Worm (Caenorhabditis elegans) whole organism, L1 larva: Measurements from ENCODE around the gene dhs-19.

Experiments used
- C04F5.9 ChIP-seq: sonication (generic microtip); optimal IDR thresholded peaks from 2 replicates; lab custom pipeline; 2016; ENCODE audit warnings: missing genetic modification characterization, missing compliant biosample characterization
- C16A3.4 ChIP-seq: fragments of 150-350 bp; optimal IDR thresholded peaks from 2 replicates; lab custom pipeline; 2014; ENCODE audit warnings: missing biosample characterization, missing genetic modification characterization
- C34B4.2 ChIP-seq: sonication (generic microtip); optimal IDR thresholded peaks from 2 replicates; lab custom pipeline; 2017; ENCODE audit warnings: mild to moderate bottlenecking, missing genetic modification characterization, missing compliant biosample characterization
- F16B12.6 ChIP-seq: fragments of 150-350 bp; optimal IDR thresholded peaks from 2 replicates; lab custom pipeline; 2014; ENCODE audit warnings: missing biosample characterization, missing genetic modification characterization
- blmp-1 ChIP-seq: fragments of 150-350 bp; optimal IDR thresholded peaks from 2 replicates; lab custom pipeline; 2014; ENCODE audit warnings: missing biosample characterization, missing genetic modification characterization
- ceh-82 ChIP-seq, 3 experiments: fragments of 150-350 bp in 1 of 3; sonication (generic microtip) in 2 of 3; optimal IDR thresholded peaks; 2 replicates each; lab custom pipeline; 2014 to 2017; ENCODE audit warnings: missing biosample characterization in 3 of 3, missing genetic modification characterization in 3 of 3
- ceh-88 ChIP-seq: fragments of 200-800 bp; sonication (Bioruptor generic); IDR thresholded peaks from 2 replicates; pipeline ENCODE4 v1.3.6; 2022; ENCODE audit warnings: missing genetic modification characterization, missing compliant biosample characterization
- ceh-90 ChIP-seq: sonication (generic microtip); optimal IDR thresholded peaks from 2 replicates; lab custom pipeline; 2016; ENCODE audit warnings: missing genetic modification characterization, missing compliant biosample characterization
- ces-1 ChIP-seq: fragments of 150-350 bp; optimal IDR thresholded peaks from 2 replicates; lab custom pipeline; 2014; ENCODE audit warnings: missing biosample characterization, missing genetic modification reagents, missing genetic modification characterization
- dsc-1 ChIP-seq: sonication (generic microtip); optimal IDR thresholded peaks from 2 replicates; lab custom pipeline; 2016; ENCODE audit warnings: mild to moderate bottlenecking, missing genetic modification characterization, missing compliant biosample characterization
- efl-1 ChIP-seq, 4 experiments: fragments of 150-350 bp; optimal IDR thresholded peaks in 3 of 4; peaks in 1 of 4; 1 replicate in 1 of 4; 2 replicates in 3 of 4; lab custom pipeline; 2014; ENCODE audit warnings: missing biosample characterization in 2 of 4, missing genetic modification characterization in 2 of 4, missing genetic modification reagents in 2 of 4
- egl-13 ChIP-seq: sonication (generic microtip); optimal IDR thresholded peaks from 2 replicates; lab custom pipeline; 2016; ENCODE audit warnings: missing genotype, missing genetic modification reagents, missing genetic modification characterization, missing compliant biosample characterization
- elt-3 ChIP-seq, 6 experiments: fragments of 150-350 bp in 1 of 6; sonication (generic microtip); optimal IDR thresholded peaks; 2 replicates each; lab custom pipeline; 2017 to 2018; ENCODE audit warnings: missing biosample characterization in 6 of 6, missing genetic modification characterization in 6 of 6, inconsistent platforms in 1 of 6
- ets-5 ChIP-seq: fragments of 200-800 bp; sonication (Bioruptor generic); IDR thresholded peaks from 2 replicates; pipeline ENCODE4 v1.3.6; 2022; ENCODE audit warnings: missing genetic modification characterization, missing compliant biosample characterization
- fkh-8 ChIP-seq: sonication (generic microtip); optimal IDR thresholded peaks from 2 replicates; lab custom pipeline; 2016; ENCODE audit warnings: mild to moderate bottlenecking, missing genetic modification characterization, missing compliant biosample characterization
- fos-1 ChIP-seq: fragments of 150-350 bp; optimal IDR thresholded peaks from 2 replicates; lab custom pipeline; 2014; ENCODE audit warnings: missing biosample characterization, missing genetic modification characterization
- hlh-17 ChIP-seq: fragments of 200-800 bp; sonication (Bioruptor generic); optimal IDR thresholded peaks from 2 replicates; lab custom pipeline; 2018; ENCODE audit warnings: missing genetic modification characterization, mild to moderate bottlenecking, missing compliant biosample characterization, moderate library complexity, borderline replicate concordance
- hlh-4 ChIP-seq: sonication (generic microtip); optimal IDR thresholded peaks from 2 replicates; lab custom pipeline; 2016; ENCODE audit warnings: mild to moderate bottlenecking, missing genetic modification characterization, missing compliant biosample characterization
- irx-1 ChIP-seq: sonication (generic microtip); optimal IDR thresholded peaks from 2 replicates; lab custom pipeline; 2016; ENCODE audit warnings: missing genetic modification characterization, missing compliant biosample characterization
- isw-1 ChIP-seq: fragments of 200-800 bp; sonication (Bioruptor generic); IDR thresholded peaks from 2 replicates; pipeline ENCODE4 v1.3.6; 2022; ENCODE audit warnings: missing genetic modification characterization, missing compliant biosample characterization
- lin-15B ChIP-seq: fragments of 150-350 bp; sonication (generic microtip); optimal IDR thresholded peaks from 3 replicates; lab custom pipeline; 2014; ENCODE audit warnings: missing biosample characterization, missing genetic modification characterization
- lir-3 ChIP-seq: sonication (generic microtip); optimal IDR thresholded peaks from 2 replicates; lab custom pipeline; 2016; ENCODE audit warnings: mild to moderate bottlenecking, missing genetic modification characterization, moderate library complexity, missing compliant biosample characterization; ENCODE audit not compliant: poor library complexity
- mab-9 ChIP-seq: fragments of 200-800 bp; sonication (Bioruptor generic); IDR thresholded peaks from 2 replicates; pipeline ENCODE4 v1.3.6; 2022; ENCODE audit warnings: missing genetic modification reagents, missing genetic modification characterization, missing compliant biosample characterization
- mdl-1 ChIP-seq, 2 experiments: fragments of 150-350 bp; optimal IDR thresholded peaks; 2 replicates each; lab custom pipeline; 2014 to 2017; ENCODE audit warnings: missing biosample characterization in 2 of 2, missing genetic modification characterization in 2 of 2, inconsistent platforms in 1 of 2
- mef-2 ChIP-seq: fragments of 150-350 bp; optimal IDR thresholded peaks from 2 replicates; lab custom pipeline; 2014; ENCODE audit warnings: missing biosample characterization, missing genetic modification characterization
- nhr-12 ChIP-seq: sonication (generic microtip); optimal IDR thresholded peaks from 2 replicates; lab custom pipeline; 2017; ENCODE audit warnings: missing biosample characterization, missing genetic modification characterization
- nhr-19 ChIP-seq: fragments of 200-800 bp; sonication (Bioruptor generic); conservative IDR thresholded peaks from 2 replicates; pipeline ENCODE4 v1.3.6; 2022; ENCODE audit warnings: missing genetic modification characterization, missing compliant biosample characterization
- nhr-20 ChIP-seq: sonication (generic microtip); optimal IDR thresholded peaks from 2 replicates; lab custom pipeline; 2016; ENCODE audit warnings: mild to moderate bottlenecking, missing genetic modification characterization, missing compliant biosample characterization
- nhr-237 ChIP-seq: fragments of 150-350 bp; optimal IDR thresholded peaks from 2 replicates; lab custom pipeline; 2014; ENCODE audit warnings: missing biosample characterization, missing genetic modification characterization
- nhr-28 ChIP-seq: fragments of 150-350 bp; optimal IDR thresholded peaks from 2 replicates; lab custom pipeline; 2014; ENCODE audit warnings: missing biosample characterization, missing genetic modification characterization
- nhr-47 ChIP-seq: sonication (generic microtip); optimal IDR thresholded peaks from 2 replicates; lab custom pipeline; 2016; ENCODE audit warnings: mild to moderate bottlenecking, missing genetic modification characterization, moderate library complexity, missing compliant biosample characterization
- nhr-77 ChIP-seq: fragments of 150-350 bp; optimal IDR thresholded peaks from 2 replicates; lab custom pipeline; 2014; ENCODE audit warnings: missing biosample characterization, missing genetic modification characterization
- nhr-84 ChIP-seq: sonication (generic microtip); optimal IDR thresholded peaks from 2 replicates; lab custom pipeline; 2017; ENCODE audit warnings: missing biosample characterization, missing genetic modification characterization
- nhr-85 ChIP-seq: sonication (generic microtip); peaks from one replicate; lab custom pipeline; 2016; ENCODE audit warnings: missing genetic modification characterization, inconsistent platforms, missing compliant biosample characterization
- nhr-90 ChIP-seq: sonication (generic microtip); optimal IDR thresholded peaks from 2 replicates; lab custom pipeline; 2016; ENCODE audit warnings: mild to moderate bottlenecking, missing genetic modification characterization, missing compliant biosample characterization; ENCODE audit not compliant: poor library complexity
- pqm-1 ChIP-seq: sonication (generic microtip); optimal IDR thresholded peaks from 3 replicates; lab custom pipeline; 2017; ENCODE audit warnings: missing biosample characterization, missing genetic modification characterization
- rnt-1 ChIP-seq: sonication (generic microtip); optimal IDR thresholded peaks from 2 replicates; lab custom pipeline; 2016; ENCODE audit warnings: mild to moderate bottlenecking, missing genetic modification characterization, moderate library complexity, missing compliant biosample characterization
- skn-1 ChIP-seq: fragments of 150-350 bp; optimal IDR thresholded peaks from 2 replicates; lab custom pipeline; 2014; ENCODE audit warnings: missing biosample characterization, missing genetic modification characterization
- swsn-7 ChIP-seq: sonication (generic microtip); optimal IDR thresholded peaks from 2 replicates; lab custom pipeline; 2016; ENCODE audit warnings: missing genetic modification characterization, missing compliant biosample characterization
- tbx-2 ChIP-seq: sonication (generic microtip); optimal IDR thresholded peaks from 2 replicates; lab custom pipeline; 2016; ENCODE audit warnings: missing genetic modification characterization, missing compliant biosample characterization
- tlp-1 ChIP-seq: fragments of 150-350 bp; optimal IDR thresholded peaks from 2 replicates; lab custom pipeline; 2014; ENCODE audit warnings: missing biosample characterization, missing genetic modification characterization
- unc-30 ChIP-seq: sonication (generic microtip); optimal IDR thresholded peaks from 2 replicates; lab custom pipeline; 2017; ENCODE audit warnings: missing biosample characterization, missing genetic modification characterization
- unc-62 ChIP-seq: fragments of 150-350 bp; optimal IDR thresholded peaks from 2 replicates; lab custom pipeline; 2014; ENCODE audit warnings: missing biosample characterization, missing genetic modification reagents, missing genetic modification characterization
- vab-15 ChIP-seq: sonication (generic microtip); optimal IDR thresholded peaks from 2 replicates; lab custom pipeline; 2017; ENCODE audit warnings: missing genotype, mild to moderate bottlenecking, missing genetic modification characterization, missing compliant biosample characterization
- zag-1 ChIP-seq: fragments of 150-350 bp; optimal IDR thresholded peaks from 2 replicates; lab custom pipeline; 2014; ENCODE audit warnings: missing biosample characterization, missing genetic modification characterization
- ztf-11 ChIP-seq, 2 experiments: sonication (generic microtip); optimal IDR thresholded peaks; 2 replicates each; lab custom pipeline; 2016 to 2017; ENCODE audit warnings: missing genetic modification characterization in 2 of 2, missing biosample characterization in 1 of 2, missing compliant biosample characterization in 1 of 2

dhs-19 gene

ce11 chrV:11496283-11496682, 6.0 kb upstream of the dhs-19 start, which contains the start of gene htrl-1:
htrl-1 (minus strand) TSS chrV:11496383.
- no peak for TF ChIP-seq vab-15 (tag; lab: Kevin White, UChicago)
- no peak for TF ChIP-seq irx-1 (tag; lab: Kevin White, UChicago)
- TF ChIP-seq elt-3 (tag; optimal IDR thresholded peaks at IDR 0.05; lab: Kevin White, UChicago): no peak
- TF ChIP-seq nhr-85 (tag; lab: Kevin White, UChicago): no peak
- no peak for TF ChIP-seq F16B12.6 (tag; lab: Kevin White, UChicago)
- no peak for TF ChIP-seq nhr-47 (tag; lab: Kevin White, UChicago)
- TF ChIP-seq skn-1 (tag; lab: Kevin White, UChicago): no peak
- no peak for TF ChIP-seq tbx-2 (tag; lab: Kevin White, UChicago)
- TF ChIP-seq ets-5 (GFP tag; lab: Robert Waterston, UW): no peak

ce11 chrV:11492456-11492855, 2.2 kb upstream of the dhs-19 start, which contains the start of gene T11F9.21:
T11F9.21 (plus strand) TSS chrV:11492756.
- TF ChIP-seq rnt-1 (tag; lab: Kevin White, UChicago): no peak
- no peak for TF ChIP-seq ztf-11 (tag; optimal IDR thresholded peaks at IDR 0.05; lab: Kevin White, UChicago)
- TF ChIP-seq isw-1: no peak
- TF ChIP-seq egl-13 (tag; lab: Kevin White, UChicago): no peak
- no peak for TF ChIP-seq lir-3 (tag; lab: Kevin White, UChicago)
- no peak for TF ChIP-seq nhr-237 (tag; lab: Kevin White, UChicago)
- no peak for TF ChIP-seq ces-1
- no peak for TF ChIP-seq mef-2
- TF ChIP-seq C34B4.2: no peak
- TF ChIP-seq C04F5.9 (tag; lab: Kevin White, UChicago): no peak
- no peak for TF ChIP-seq lin-15B (tag; lab: Kevin White, UChicago)
- no peak for TF ChIP-seq mab-9 (GFP tag; lab: Robert Waterston, UW)
- TF ChIP-seq efl-1 (optimal IDR thresholded peaks at IDR 0.05; lab: Kevin White, UChicago): no peak
- TF ChIP-seq efl-1 (GFP tag; optimal IDR thresholded peaks at IDR 0.05 in 1 of 2; lab: Kevin White, UChicago): no peak
- TF ChIP-seq tlp-1: no peak

- no peak for TF ChIP-seq F16B12.6 (tag; lab: Kevin White, UChicago)
- no peak for TF ChIP-seq fos-1 (tag; lab: Kevin White, UChicago)
- no peak for TF ChIP-seq lin-15B (tag; lab: Kevin White, UChicago)
- TF ChIP-seq fkh-8 (tag; lab: Kevin White, UChicago): no peak
- no peak for TF ChIP-seq nhr-28 (tag; lab: Kevin White, UChicago)
- no peak for TF ChIP-seq nhr-20 (tag; lab: Kevin White, UChicago)
- TF ChIP-seq nhr-85 (tag; lab: Kevin White, UChicago): no peak
- TF ChIP-seq nhr-12: no peak
- TF ChIP-seq hlh-4: no peak
- no peak for TF ChIP-seq skn-1 (tag; lab: Kevin White, UChicago)
- no peak for TF ChIP-seq ceh-88 (GFP tag; lab: Robert Waterston, UW)
Measured at ce11 chrV:11488288-11488687, 2.0 kb downstream of the dhs-19 start.

- TF ChIP-seq nhr-90 (no peak), swsn-7 (tag; lab: Kevin White, UChicago) (no peak)
Measured at ce11 chrV:11486680-11487079, 3.6 kb downstream of the dhs-19 start, which contains the start of gene T11F9.10. T11F9.10 (plus strand) TSS chrV:11486980.

ce11 chrV:11485558-11485957, 4.7 kb downstream of the dhs-19 start, which contains the start of gene srh-1:
srh-1 (plus strand) TSS chrV:11485858.
- no peak for TF ChIP-seq nhr-90
- TF ChIP-seq nhr-84 (tag; lab: Kevin White, UChicago): no peak
- no peak for TF ChIP-seq dsc-1
- TF ChIP-seq unc-62: no peak
- TF ChIP-seq pqm-1 (tag; lab: Kevin White, UChicago): no peak
- TF ChIP-seq unc-30: no peak
- no peak for TF ChIP-seq nhr-19 (GFP tag; lab: Robert Waterston, UW)
- TF ChIP-seq irx-1 (tag; lab: Kevin White, UChicago): no peak
- TF ChIP-seq C16A3.4 (tag; lab: Kevin White, UChicago): no peak
- TF ChIP-seq nhr-12: no peak
- no peak for TF ChIP-seq hlh-17 (GFP tag; lab: Kevin White, UChicago)
- TF ChIP-seq lin-15B (tag; lab: Kevin White, UChicago): no peak
- no peak for TF ChIP-seq fos-1 (tag; lab: Kevin White, UChicago)
- no peak for TF ChIP-seq mdl-1 (tag; optimal IDR thresholded peaks at IDR 0.05; lab: Kevin White, UChicago)
- TF ChIP-seq zag-1 (tag; lab: Kevin White, UChicago): no peak
- no peak for TF ChIP-seq ceh-82 (tag; optimal IDR thresholded peaks at IDR 0.05; lab: Kevin White, UChicago)
- no peak for TF ChIP-seq nhr-77 (tag; lab: Kevin White, UChicago)
- TF ChIP-seq blmp-1 (tag; lab: Kevin White, UChicago): no peak
- TF ChIP-seq ceh-90 (tag; lab: Kevin White, UChicago): no peak
